Fruit fly (Drosophila melanogaster) whole organism, prepupa: ENCODE data around the gene CG3434.

Source experiments
- Blimp-1 ChIP-seq: fragments of 200-800 bp; sonication (Bioruptor generic); optimal IDR thresholded peaks from 3 replicates; lab custom pipeline; 2017; ENCODE audit warnings: missing biosample characterization, missing genetic modification characterization, mild to moderate bottlenecking, moderate library complexity, missing genetic modification reagents
- CG10631 ChIP-seq: fragments of 200-800 bp; sonication (Bioruptor generic); optimal IDR thresholded peaks from 2 replicates; lab custom pipeline; 2016; ENCODE audit warnings: missing biosample characterization, missing genetic modification characterization
- CG11294 ChIP-seq: fragments of 200-800 bp; sonication (Bioruptor generic); IDR thresholded peaks from 2 replicates; pipeline ENCODE4 v1.3.6; 2022; ENCODE audit warnings: missing biosample characterization, missing genetic modification characterization
- CG11762 ChIP-seq: fragments of 200-800 bp; sonication (Bioruptor generic); optimal IDR thresholded peaks from 3 replicates; lab custom pipeline; 2016; ENCODE audit warnings: missing biosample characterization, missing genetic modification characterization; ENCODE audit not compliant: insufficient read depth
- CG15336 ChIP-seq: fragments of 200-800 bp; sonication (Bioruptor generic); IDR thresholded peaks from 2 replicates; pipeline ENCODE4 v1.3.6; 2022; ENCODE audit warnings: missing biosample characterization, missing genetic modification characterization
- CG3032 ChIP-seq: fragments of 200-800 bp; optimal IDR thresholded peaks from 2 replicates; lab custom pipeline; 2019; ENCODE audit warnings: missing biosample characterization, mild to moderate bottlenecking, missing genetic modification characterization, moderate library complexity
- CG32006 ChIP-seq: fragments of 200-800 bp; sonication (Bioruptor generic); optimal IDR thresholded peaks from 3 replicates; lab custom pipeline; 2017; ENCODE audit warnings: missing biosample characterization, mild to moderate bottlenecking, missing genetic modification characterization
- CG3919 ChIP-seq: fragments of 200-800 bp; sonication (Bioruptor generic); optimal IDR thresholded peaks from 3 replicates; lab custom pipeline; 2016; ENCODE audit warnings: missing biosample characterization, missing genetic modification characterization
- CG4318 ChIP-seq: fragments of 200-800 bp; sonication (Bioruptor generic); optimal IDR thresholded peaks from 3 replicates; lab custom pipeline; 2017; ENCODE audit warnings: missing biosample characterization, mild to moderate bottlenecking, missing genetic modification characterization
- CG6163 ChIP-seq: fragments of 200-800 bp; sonication (Bioruptor generic); IDR thresholded peaks from 3 replicates; pipeline ENCODE4 v1.3.6; 2022; ENCODE audit warnings: missing biosample characterization, missing genetic modification characterization
- CG6276 ChIP-seq: fragments of 200-800 bp; sonication (Bioruptor generic); optimal IDR thresholded peaks from 2 replicates; lab custom pipeline; 2017; ENCODE audit warnings: missing biosample characterization, mild to moderate bottlenecking, missing genetic modification characterization
- CG6808 ChIP-seq: fragments of 200-800 bp; sonication (Bioruptor generic); optimal IDR thresholded peaks from 3 replicates; lab custom pipeline; 2017; ENCODE audit warnings: missing biosample characterization, missing genetic modification characterization, mild to moderate bottlenecking, moderate library complexity, missing genetic modification reagents
- CG7368 ChIP-seq: fragments of 200-800 bp; sonication (Bioruptor generic); optimal IDR thresholded peaks from 3 replicates; lab custom pipeline; 2016; ENCODE audit warnings: missing biosample characterization, missing genetic modification characterization
- CG8119 ChIP-seq: fragments of 200-800 bp; sonication (Bioruptor generic); IDR thresholded peaks from 3 replicates; pipeline ENCODE4 v1.3.6; 2022; ENCODE audit warnings: missing biosample characterization, missing genetic modification characterization
- CG8319 ChIP-seq: fragments of 200-800 bp; sonication (Bioruptor generic); optimal IDR thresholded peaks from 3 replicates; lab custom pipeline; 2016; ENCODE audit warnings: missing biosample characterization, missing genetic modification characterization
- CG9139 ChIP-seq: fragments of 200-800 bp; sonication (Bioruptor generic); optimal IDR thresholded peaks from 3 replicates; lab custom pipeline; 2017; ENCODE audit warnings: missing biosample characterization, mild to moderate bottlenecking, missing genetic modification characterization
- Eip78C ChIP-seq: fragments of 200-800 bp; sonication (Bioruptor generic); peaks from one replicate; lab custom pipeline; 2016; ENCODE audit warnings: missing biosample characterization, missing genetic modification characterization
- Ets21C ChIP-seq: fragments of 200-800 bp; sonication (Bioruptor generic); optimal IDR thresholded peaks from 3 replicates; lab custom pipeline; 2016; ENCODE audit warnings: missing biosample characterization, missing genetic modification characterization
- Gug ChIP-seq: fragments of 200-800 bp; sonication (Bioruptor generic); IDR thresholded peaks from 2 replicates; pipeline ENCODE4 v1.3.6; 2022; ENCODE audit warnings: missing biosample characterization, missing genetic modification characterization
- Hr38 ChIP-seq: sonication (Bioruptor generic); optimal IDR thresholded peaks from 2 replicates; lab custom pipeline; 2016; ENCODE audit warnings: missing biosample characterization, missing genetic modification characterization
- Hr39 ChIP-seq: fragments of 200-800 bp; sonication (Bioruptor generic); optimal IDR thresholded peaks from 2 replicates; lab custom pipeline; 2016; ENCODE audit warnings: missing biosample characterization, missing genetic modification characterization
- Hr4 ChIP-seq: fragments of 200-800 bp; sonication (Bioruptor generic); optimal IDR thresholded peaks from 3 replicates; lab custom pipeline; 2016; ENCODE audit warnings: missing biosample characterization, missing genetic modification characterization
- Lpt ChIP-seq: fragments of 200-800 bp; sonication (Bioruptor generic); optimal IDR thresholded peaks from 3 replicates; lab custom pipeline; 2016; ENCODE audit warnings: missing biosample characterization, missing genetic modification characterization
- Met ChIP-seq: fragments of 200-800 bp; sonication (Bioruptor generic); optimal IDR thresholded peaks from 3 replicates; lab custom pipeline; 2016; ENCODE audit warnings: missing biosample characterization, missing genetic modification characterization
- OdsH ChIP-seq: fragments of 200-800 bp; sonication (Bioruptor generic); optimal IDR thresholded peaks from 3 replicates; lab custom pipeline; 2016; ENCODE audit warnings: missing biosample characterization, missing genetic modification characterization
- Sox102F ChIP-seq: fragments of 200-800 bp; sonication (Bioruptor generic); optimal IDR thresholded peaks from 2 replicates; lab custom pipeline; 2016; ENCODE audit warnings: missing biosample characterization, mild to moderate bottlenecking, missing genetic modification characterization
- Sox15 ChIP-seq: fragments of 200-800 bp; sonication (Bioruptor generic); optimal IDR thresholded peaks from 3 replicates; lab custom pipeline; 2016; ENCODE audit warnings: missing biosample characterization, missing genetic modification characterization
- acj6 ChIP-seq: fragments of 200-800 bp; sonication (Bioruptor generic); optimal IDR thresholded peaks from 3 replicates; lab custom pipeline; 2016; ENCODE audit warnings: missing biosample characterization, missing genetic modification characterization
- cyc ChIP-seq: fragments of 200-800 bp; sonication (Bioruptor generic); optimal IDR thresholded peaks from 3 replicates; lab custom pipeline; 2016; ENCODE audit warnings: missing biosample characterization, missing genetic modification characterization
- dac ChIP-seq: fragments of 200-800 bp; sonication (Bioruptor generic); optimal IDR thresholded peaks from 2 replicates; lab custom pipeline; 2017; ENCODE audit warnings: missing biosample characterization, mild to moderate bottlenecking, missing genetic modification characterization
- dsx ChIP-seq: fragments of 200-800 bp; optimal IDR thresholded peaks from 3 replicates; lab custom pipeline; 2019; ENCODE audit warnings: missing biosample characterization, mild to moderate bottlenecking, missing genetic modification characterization, moderate library complexity; ENCODE audit not compliant: poor library complexity, severe bottlenecking
- eg ChIP-seq: fragments of 200-800 bp; sonication (Bioruptor generic); IDR thresholded peaks from 3 replicates; pipeline ENCODE4 v1.3.6; 2022; ENCODE audit warnings: missing biosample characterization, missing genetic modification characterization
- esn ChIP-seq: fragments of 200-800 bp; sonication (Bioruptor generic); optimal IDR thresholded peaks from 2 replicates; lab custom pipeline; 2016; ENCODE audit warnings: missing biosample characterization, mild to moderate bottlenecking, missing genetic modification characterization, moderate library complexity
- fd59A ChIP-seq: fragments of 200-800 bp; sonication (Bioruptor generic); optimal IDR thresholded peaks from 2 replicates; lab custom pipeline; 2017; ENCODE audit warnings: missing biosample characterization, mild to moderate bottlenecking, missing genetic modification characterization, missing genetic modification reagents
- lz ChIP-seq: fragments of 200-800 bp; sonication (Bioruptor generic); optimal IDR thresholded peaks from 3 replicates; lab custom pipeline; 2016; ENCODE audit warnings: missing biosample characterization, missing genetic modification characterization
- net ChIP-seq: fragments of 200-800 bp; sonication (Bioruptor generic); optimal IDR thresholded peaks from 3 replicates; lab custom pipeline; 2016; ENCODE audit warnings: missing biosample characterization, missing genetic modification characterization
- svp ChIP-seq: fragments of 200-800 bp; sonication (Bioruptor generic); peaks from one replicate; lab custom pipeline; 2016; ENCODE audit warnings: missing biosample characterization, missing genetic modification characterization
- topi ChIP-seq: fragments of 200-800 bp; sonication (Bioruptor generic); optimal IDR thresholded peaks from 3 replicates; lab custom pipeline; 2016; ENCODE audit warnings: missing biosample characterization, missing genetic modification characterization
- vri ChIP-seq: fragments of 200-800 bp; sonication (Bioruptor generic); optimal IDR thresholded peaks from 3 replicates; lab custom pipeline; 2016; ENCODE audit warnings: missing biosample characterization, mild to moderate bottlenecking, missing genetic modification characterization

CG3434 gene

dm6 chr3L:9426656-9427294 lies 33.8 kb downstream of the CG3434 start, which contains the start of the genes Atat and Shc (continued):
- TF ChIP-seq CG9139 (GFP tag; lab: Kevin White, UChicago) (peak; percentile 84), eg (GFP tag; lab: Robert Waterston, UW) (peak; percentile 99), CG10631 (GFP tag; lab: Kevin White, UChicago) (peak; percentile 99), Hr39 (GFP tag; lab: Kevin White, UChicago) (peak; percentile 100), CG11294 (GFP tag; lab: Robert Waterston, UW) (peak; percentile 99), svp (GFP tag; lab: Kevin White, UChicago) (peak; percentile 99), Sox102F (GFP tag; lab: Kevin White, UChicago) (peak; percentile 97), Sox15 (GFP tag; lab: Kevin White, UChicago) (peak; percentile 100), Gug (GFP tag; lab: Robert Waterston, UW) (peak; percentile 99), net (GFP tag; lab: Kevin White, UChicago) (peak; percentile 98), esn (peak; percentile 99), Eip78C (GFP tag; lab: Kevin White, UChicago) (peak; percentile 99), CG8119 (GFP tag; lab: Robert Waterston, UW) (peak; percentile 94), Lpt (GFP tag; lab: Kevin White, UChicago) (peak; percentile 97), OdsH (GFP tag; lab: Kevin White, UChicago) (peak; percentile 99), CG4318 (GFP tag; lab: Kevin White, UChicago) (peak; percentile 99), Met (peak; percentile 98), CG7368 (GFP tag; lab: Kevin White, UChicago) (peak; percentile 98), fd59A (GFP tag; lab: Kevin White, UChicago) (peak; percentile 98), CG8319 (GFP tag; lab: Kevin White, UChicago) (peak; percentile 99), acj6 (GFP tag; lab: Kevin White, UChicago) (peak; percentile 99), CG15336 (peak; percentile 95), Hr38 (GFP tag; lab: Kevin White, UChicago) (peak; percentile 96), vri (GFP tag; lab: Kevin White, UChicago) (peak; percentile 97), lz (peak; percentile 99), CG6276 (GFP tag; lab: Kevin White, UChicago) (peak; percentile 90), CG3032 (tag; lab: Kevin White, UChicago) (peak; percentile 99), Ets21C (peak; percentile 99), topi (GFP tag; lab: Kevin White, UChicago) (peak; percentile 99), cyc (GFP tag; lab: Kevin White, UChicago) (peak; percentile 99)

dm6 chr3L:9425838-9426237 lies 34.8 kb downstream of the CG3434 start:
- TF ChIP-seq Eip78C (GFP tag; lab: Kevin White, UChicago) (peak; percentile 36), Hr4 (peak; percentile 63), dac (GFP tag; lab: Kevin White, UChicago) (no peak), CG4318 (GFP tag; lab: Kevin White, UChicago) (peak; percentile 0), CG6163 (GFP tag; lab: Robert Waterston, UW) (peak; percentile 40; the same call in 1 of the 3 replicates), Sox102F (GFP tag; lab: Kevin White, UChicago) (no peak), CG11762 (no peak), Gug (GFP tag; lab: Robert Waterston, UW) (no peak), CG15336 (peak; percentile 55), dsx (GFP tag; lab: Kevin White, UChicago) (no peak), eg (GFP tag; lab: Robert Waterston, UW) (peak; percentile 63; the same call in 2 of the 3 replicates), CG6276 (GFP tag; lab: Kevin White, UChicago) (peak; percentile 10), svp (GFP tag; lab: Kevin White, UChicago) (peak; percentile 50), CG8119 (GFP tag; lab: Robert Waterston, UW) (peak; percentile 35; the same call in 2 of the 3 replicates), CG3919 (GFP tag; lab: Kevin White, UChicago) (peak; percentile 3), Ets21C (no peak), CG6808 (GFP tag; lab: Kevin White, UChicago) (no peak), net (GFP tag; lab: Kevin White, UChicago) (peak; percentile 31), CG32006 (peak; percentile 64), vri (GFP tag; lab: Kevin White, UChicago) (peak; percentile 22), Blimp-1 (GFP tag; lab: Kevin White, UChicago) (no peak)
- TF ChIP-seq, all 60 proteins: peak for 13
